Worm (Caenorhabditis elegans) whole organism, L1 larva: ENCODE results near the gene F31D4.8.
A peak's percentile ranks its signal among the peaks of the same experiment; 100 is the strongest.

Experiments
- C16A3.4 ChIP-seq: fragments of 150-350 bp; optimal IDR thresholded peaks from 2 replicates; lab custom pipeline; 2014; ENCODE audit warnings: missing biosample characterization, missing genetic modification characterization
- C34B4.2 ChIP-seq: sonication (generic microtip); optimal IDR thresholded peaks from 2 replicates; lab custom pipeline; 2017; ENCODE audit warnings: mild to moderate bottlenecking, missing genetic modification characterization, missing compliant biosample characterization
- Y116A8C.19 ChIP-seq: sonication (generic microtip); optimal IDR thresholded peaks from 2 replicates; lab custom pipeline; 2016; ENCODE audit warnings: missing compliant biosample characterization, missing genetic modification characterization, borderline replicate concordance
- alr-1 ChIP-seq: fragments of 200-800 bp; sonication (Bioruptor generic); optimal IDR thresholded peaks from 2 replicates; lab custom pipeline; 2018; ENCODE audit warnings: borderline replicate concordance, mild to moderate bottlenecking, missing genetic modification characterization, missing compliant biosample characterization
- ama-1 ChIP-seq: fragments of 150-350 bp; optimal IDR thresholded peaks from 2 replicates; lab custom pipeline; 2014
- blmp-1 ChIP-seq: fragments of 150-350 bp; optimal IDR thresholded peaks from 2 replicates; lab custom pipeline; 2014; ENCODE audit warnings: missing biosample characterization, missing genetic modification characterization
- ceh-82 ChIP-seq, 3 experiments: fragments of 150-350 bp in 1 of 3; sonication (generic microtip) in 2 of 3; optimal IDR thresholded peaks; 2 replicates each; lab custom pipeline; 2014 to 2017; ENCODE audit warnings: missing biosample characterization in 3 of 3, missing genetic modification characterization in 3 of 3
- ceh-88 ChIP-seq: fragments of 200-800 bp; sonication (Bioruptor generic); IDR thresholded peaks from 2 replicates; pipeline ENCODE4 v1.3.6; 2022; ENCODE audit warnings: missing genetic modification characterization, missing compliant biosample characterization
- ceh-90 ChIP-seq: sonication (generic microtip); optimal IDR thresholded peaks from 2 replicates; lab custom pipeline; 2016; ENCODE audit warnings: missing genetic modification characterization, missing compliant biosample characterization
- ces-1 ChIP-seq: fragments of 150-350 bp; optimal IDR thresholded peaks from 2 replicates; lab custom pipeline; 2014; ENCODE audit warnings: missing biosample characterization, missing genetic modification reagents, missing genetic modification characterization
- egl-13 ChIP-seq: sonication (generic microtip); optimal IDR thresholded peaks from 2 replicates; lab custom pipeline; 2016; ENCODE audit warnings: missing genotype, missing genetic modification reagents, missing genetic modification characterization, missing compliant biosample characterization
- elt-2 ChIP-seq: sonication (generic microtip); optimal IDR thresholded peaks from 2 replicates; lab custom pipeline; 2016; ENCODE audit warnings: missing genetic modification characterization, mild to moderate bottlenecking, inconsistent platforms, missing compliant biosample characterization, missing genetic modification reagents
- elt-3 ChIP-seq, 6 experiments: fragments of 150-350 bp in 1 of 6; sonication (generic microtip); optimal IDR thresholded peaks; 2 replicates each; lab custom pipeline; 2017 to 2018; ENCODE audit warnings: missing biosample characterization in 6 of 6, missing genetic modification characterization in 6 of 6, inconsistent platforms in 1 of 6
- ets-5 ChIP-seq: fragments of 200-800 bp; sonication (Bioruptor generic); IDR thresholded peaks from 2 replicates; pipeline ENCODE4 v1.3.6; 2022; ENCODE audit warnings: missing genetic modification characterization, missing compliant biosample characterization
- fkh-4 ChIP-seq: sonication (generic microtip); optimal IDR thresholded peaks from 2 replicates; lab custom pipeline; 2016; ENCODE audit warnings: missing compliant biosample characterization, missing genetic modification characterization, borderline replicate concordance
- grh-1 ChIP-seq: fragments of 200-800 bp; sonication (Bioruptor generic); IDR thresholded peaks from 2 replicates; pipeline ENCODE4 v1.3.6; 2022; ENCODE audit warnings: missing genetic modification reagents, missing genetic modification characterization, missing compliant biosample characterization
- hlh-4 ChIP-seq: sonication (generic microtip); optimal IDR thresholded peaks from 2 replicates; lab custom pipeline; 2016; ENCODE audit warnings: mild to moderate bottlenecking, missing genetic modification characterization, missing compliant biosample characterization
- irx-1 ChIP-seq: sonication (generic microtip); optimal IDR thresholded peaks from 2 replicates; lab custom pipeline; 2016; ENCODE audit warnings: missing genetic modification characterization, missing compliant biosample characterization
- isw-1 ChIP-seq: fragments of 200-800 bp; sonication (Bioruptor generic); IDR thresholded peaks from 2 replicates; pipeline ENCODE4 v1.3.6; 2022; ENCODE audit warnings: missing genetic modification characterization, missing compliant biosample characterization
- lin-14 ChIP-seq: fragments of 200-800 bp; sonication (Bioruptor generic); optimal IDR thresholded peaks from 2 replicates; lab custom pipeline; 2018; ENCODE audit warnings: mild to moderate bottlenecking, missing genetic modification characterization, moderate library complexity, missing compliant biosample characterization
- lsy-2 ChIP-seq, 2 experiments: fragments of 150-350 bp; optimal IDR thresholded peaks; 2 replicates each; lab custom pipeline; 2014; ENCODE audit warnings: missing biosample characterization in 2 of 2, missing genetic modification characterization in 2 of 2
- mab-9 ChIP-seq: fragments of 200-800 bp; sonication (Bioruptor generic); IDR thresholded peaks from 2 replicates; pipeline ENCODE4 v1.3.6; 2022; ENCODE audit warnings: missing genetic modification reagents, missing genetic modification characterization, missing compliant biosample characterization
- mdl-1 ChIP-seq, 2 experiments: fragments of 150-350 bp; optimal IDR thresholded peaks; 2 replicates each; lab custom pipeline; 2014 to 2017; ENCODE audit warnings: missing biosample characterization in 2 of 2, missing genetic modification characterization in 2 of 2, inconsistent platforms in 1 of 2
- mef-2 ChIP-seq: fragments of 150-350 bp; optimal IDR thresholded peaks from 2 replicates; lab custom pipeline; 2014; ENCODE audit warnings: missing biosample characterization, missing genetic modification characterization
- mep-1 ChIP-seq: fragments of 150-350 bp; optimal IDR thresholded peaks from 2 replicates; lab custom pipeline; 2014; ENCODE audit warnings: missing biosample characterization, missing genetic modification characterization
- nhr-19 ChIP-seq: fragments of 200-800 bp; sonication (Bioruptor generic); conservative IDR thresholded peaks from 2 replicates; pipeline ENCODE4 v1.3.6; 2022; ENCODE audit warnings: missing genetic modification characterization, missing compliant biosample characterization
- nhr-20 ChIP-seq: sonication (generic microtip); optimal IDR thresholded peaks from 2 replicates; lab custom pipeline; 2016; ENCODE audit warnings: mild to moderate bottlenecking, missing genetic modification characterization, missing compliant biosample characterization
- nhr-47 ChIP-seq: sonication (generic microtip); optimal IDR thresholded peaks from 2 replicates; lab custom pipeline; 2016; ENCODE audit warnings: mild to moderate bottlenecking, missing genetic modification characterization, moderate library complexity, missing compliant biosample characterization
- nhr-71 ChIP-seq: sonication (generic microtip); optimal IDR thresholded peaks from 2 replicates; lab custom pipeline; 2016; ENCODE audit warnings: mild to moderate bottlenecking, missing genetic modification characterization, moderate library complexity, missing compliant biosample characterization
- nhr-84 ChIP-seq: sonication (generic microtip); optimal IDR thresholded peaks from 2 replicates; lab custom pipeline; 2017; ENCODE audit warnings: missing biosample characterization, missing genetic modification characterization
- nhr-85 ChIP-seq: sonication (generic microtip); peaks from one replicate; lab custom pipeline; 2016; ENCODE audit warnings: missing genetic modification characterization, inconsistent platforms, missing compliant biosample characterization
- nhr-90 ChIP-seq: sonication (generic microtip); optimal IDR thresholded peaks from 2 replicates; lab custom pipeline; 2016; ENCODE audit warnings: mild to moderate bottlenecking, missing genetic modification characterization, missing compliant biosample characterization; ENCODE audit not compliant: poor library complexity
- pag-3 ChIP-seq: sonication (generic microtip); optimal IDR thresholded peaks from 2 replicates; lab custom pipeline; 2017; ENCODE audit warnings: missing genetic modification characterization, mild to moderate bottlenecking, missing compliant biosample characterization, antibody characterized with exemption, borderline replicate concordance; ENCODE audit not compliant: insufficient read depth
- pqm-1 ChIP-seq: sonication (generic microtip); optimal IDR thresholded peaks from 3 replicates; lab custom pipeline; 2017; ENCODE audit warnings: missing biosample characterization, missing genetic modification characterization
- skn-1 ChIP-seq: fragments of 150-350 bp; optimal IDR thresholded peaks from 2 replicates; lab custom pipeline; 2014; ENCODE audit warnings: missing biosample characterization, missing genetic modification characterization
- snu-23 ChIP-seq: sonication (generic microtip); optimal IDR thresholded peaks from 2 replicates; lab custom pipeline; 2016; ENCODE audit warnings: missing genetic modification characterization, missing compliant biosample characterization
- sox-4 ChIP-seq: sonication (generic microtip); optimal IDR thresholded peaks from 2 replicates; lab custom pipeline; 2016; ENCODE audit warnings: missing genetic modification characterization, missing compliant biosample characterization
- tlp-1 ChIP-seq: fragments of 150-350 bp; optimal IDR thresholded peaks from 2 replicates; lab custom pipeline; 2014; ENCODE audit warnings: missing biosample characterization, missing genetic modification characterization
- unc-130 ChIP-seq: fragments of 150-350 bp; optimal IDR thresholded peaks from 2 replicates; lab custom pipeline; 2017; ENCODE audit warnings: missing biosample characterization, missing genetic modification characterization, inconsistent platforms
- unc-62 ChIP-seq: fragments of 150-350 bp; optimal IDR thresholded peaks from 2 replicates; lab custom pipeline; 2014; ENCODE audit warnings: missing biosample characterization, missing genetic modification reagents, missing genetic modification characterization
- unc-98 ChIP-seq: fragments of 200-800 bp; sonication (Bioruptor generic); IDR thresholded peaks from 2 replicates; pipeline ENCODE4 v1.3.6; 2022; ENCODE audit warnings: missing genetic modification characterization, missing compliant biosample characterization
- xbp-1 ChIP-seq: sonication (generic microtip); optimal IDR thresholded peaks from 2 replicates; lab custom pipeline; 2016; ENCODE audit warnings: missing genetic modification characterization, missing compliant biosample characterization
- ztf-4 ChIP-seq: fragments of 150-350 bp; optimal IDR thresholded peaks from 2 replicates; lab custom pipeline; 2014; ENCODE audit warnings: missing biosample characterization, missing genetic modification characterization

Gene F31D4.8

DNA sequence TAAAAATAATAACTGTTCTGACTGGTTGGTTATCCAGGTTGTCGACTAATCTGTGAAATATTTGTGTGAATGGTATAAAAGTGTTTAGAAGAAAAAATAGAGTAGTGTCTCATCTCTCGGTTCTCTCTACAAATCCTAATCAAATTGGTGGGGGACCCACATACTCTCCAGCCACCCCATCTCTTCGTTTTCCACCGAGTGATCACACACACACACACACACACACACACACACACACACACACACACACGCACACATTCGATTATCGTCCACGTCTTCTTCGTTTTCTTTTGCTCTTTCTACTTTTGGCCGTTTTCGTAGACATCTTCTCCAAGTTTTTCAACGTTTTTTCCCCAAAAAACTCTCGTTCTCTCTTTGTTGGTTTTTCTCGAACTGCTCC lies 4.9 kb upstream of the F31D4.8 start (continued):
- TF ChIP-seq C16A3.4 (tag; lab: Kevin White, UChicago), result no peak
- no peak for TF ChIP-seq ceh-90 (tag; lab: Kevin White, UChicago)
- no peak for TF ChIP-seq nhr-90 (tag; lab: Kevin White, UChicago)
- TF ChIP-seq pag-3 (tag; lab: Kevin White, UChicago), result no peak
- TF ChIP-seq Y116A8C.19, result no peak
- TF ChIP-seq lin-14, result peak; percentile 86
- TF ChIP-seq alr-1, result no peak
- TF ChIP-seq, all 84 proteins: peak for 7

ce11 chrV:20871194-20871593 lies 3.0 kb upstream of the F31D4.8 start:
- no peak for TF ChIP-seq elt-3 (tag; optimal IDR thresholded peaks at IDR 0.05; lab: Kevin White, UChicago)
- TF ChIP-seq tlp-1 (tag; lab: Kevin White, UChicago), result no peak
- TF ChIP-seq elt-2 (tag; lab: Kevin White, UChicago), result no peak
- TF ChIP-seq grh-1 (GFP tag; lab: Robert Waterston, UW), result no peak
- TF ChIP-seq nhr-71 (tag; lab: Kevin White, UChicago), result no peak
- no peak for TF ChIP-seq mef-2 (tag; lab: Kevin White, UChicago)
- TF ChIP-seq blmp-1 (tag; lab: Kevin White, UChicago), result no peak
- TF ChIP-seq hlh-4 (tag; lab: Kevin White, UChicago), result no peak
- TF ChIP-seq egl-13 (tag; lab: Kevin White, UChicago), result no peak
- no peak for TF ChIP-seq ceh-82 (tag; optimal IDR thresholded peaks at IDR 0.05; lab: Kevin White, UChicago)
- TF ChIP-seq lsy-2 (tag; optimal IDR thresholded peaks at IDR 0.05; lab: Kevin White, UChicago), result no peak
- no peak for TF ChIP-seq nhr-20 (tag; lab: Kevin White, UChicago)
- no peak for TF ChIP-seq nhr-85 (tag; lab: Kevin White, UChicago)
- no peak for TF ChIP-seq fkh-4
- no peak for TF ChIP-seq ceh-88 (GFP tag; lab: Robert Waterston, UW)
- no peak for TF ChIP-seq ets-5 (GFP tag; lab: Robert Waterston, UW)
- no peak for TF ChIP-seq ces-1 (GFP tag; lab: Kevin White, UChicago)
- no peak for TF ChIP-seq skn-1 (tag; lab: Kevin White, UChicago)
- TF ChIP-seq unc-62 (GFP tag; lab: Kevin White, UChicago), result no peak

- no peak for TF ChIP-seq nhr-47 (tag; lab: Kevin White, UChicago)
- no peak for TF ChIP-seq sox-4
- TF ChIP-seq nhr-84 (tag; lab: Kevin White, UChicago), result no peak
- no peak for TF ChIP-seq snu-23
- no peak for TF ChIP-seq isw-1
- TF ChIP-seq blmp-1 (tag; lab: Kevin White, UChicago), result no peak
- TF ChIP-seq ces-1 (GFP tag; lab: Kevin White, UChicago), result no peak
- TF ChIP-seq mep-1 (tag; lab: Kevin White, UChicago), result no peak
- TF ChIP-seq fkh-4, result no peak
- no peak for TF ChIP-seq irx-1
- no peak for TF ChIP-seq alr-1
- TF ChIP-seq xbp-1, result no peak
- TF ChIP-seq ama-1, result no peak
- no peak for TF ChIP-seq unc-130 (tag; lab: Kevin White, UChicago)
- TF ChIP-seq, all 84 proteins: peak for 0
Measured at ce11 chrV:20870633-20871032, 2.4 kb upstream of the F31D4.8 start.

DNA sequence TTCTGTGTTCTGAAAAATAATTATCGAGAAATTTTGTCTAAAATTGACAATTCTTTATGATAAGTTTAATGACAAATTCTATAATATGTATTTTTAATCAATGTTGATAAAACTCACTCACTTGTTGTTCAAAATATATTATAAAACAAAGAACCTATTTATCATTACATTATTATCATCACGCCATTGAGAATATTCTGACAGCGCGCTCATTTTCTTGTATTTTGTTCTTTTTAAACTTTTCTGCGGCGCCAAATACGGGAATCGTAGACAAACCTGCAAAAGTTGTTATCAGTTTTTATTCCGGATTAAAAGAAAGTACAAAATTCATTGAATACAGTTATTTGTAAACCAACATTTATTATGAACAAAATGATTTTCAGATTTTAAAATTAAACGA lies 1.8 kb downstream of the F31D4.8 start:
- TF ChIP-seq mab-9 (no peak), pqm-1 (tag; lab: Kevin White, UChicago) (no peak), tlp-1 (tag; lab: Kevin White, UChicago) (no peak), unc-98 (no peak), irx-1 (no peak), C34B4.2 (tag; lab: Kevin White, UChicago) (no peak), elt-2 (tag; lab: Kevin White, UChicago) (peak; percentile 67), mdl-1 (tag; optimal IDR thresholded peaks at IDR 0.05; lab: Kevin White, UChicago) (no peak), ztf-4 (tag; lab: Kevin White, UChicago) (no peak), nhr-19 (GFP tag; lab: Robert Waterston, UW) (no peak), ceh-82 (tag; optimal IDR thresholded peaks at IDR 0.05; lab: Kevin White, UChicago) (no peak), nhr-20 (tag; lab: Kevin White, UChicago) (no peak), unc-130 (tag; lab: Kevin White, UChicago) (no peak), nhr-90 (tag; lab: Kevin White, UChicago) (peak; percentile 7), xbp-1 (no peak)
- TF ChIP-seq, all 84 proteins: peak for 2
